Worm (Caenorhabditis elegans): ENCODE data around the gene Y37D8A.4.

- TF ChIP-seq flt-1 (GFP tag; IDR thresholded peaks at IDR 0.05) = no peak
- no peak for TF ChIP-seq tab-1 (GFP tag; IDR thresholded peaks at IDR 0.05)
- TF ChIP-seq cog-1 (tag; optimal IDR thresholded peaks at IDR 0.05) = no peak
Measured at ce11 chrIII:12833079-12833478, 5.7 kb downstream of the Y37D8A.4 start.
